Fruit fly (Drosophila melanogaster): Measurements from ENCODE around the gene CG2202.

DNA sequence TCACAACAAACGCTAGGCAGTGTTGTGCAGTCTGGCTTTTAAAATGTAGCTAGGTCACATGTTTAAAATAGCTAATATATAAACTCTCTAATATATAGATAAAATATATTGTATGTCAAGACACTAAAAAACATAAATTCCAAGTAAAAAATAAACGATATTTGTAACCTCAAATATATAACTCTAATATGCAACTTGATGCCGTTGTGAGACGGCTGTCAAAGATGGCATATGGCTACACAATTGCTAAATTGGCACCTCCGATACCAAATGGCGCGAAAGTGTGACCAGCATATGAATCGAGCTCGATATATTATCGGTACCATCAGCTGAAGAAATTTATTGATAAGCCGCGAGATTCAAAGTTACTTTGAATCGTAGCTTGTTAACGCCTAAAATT is 50.7 kb downstream of the CG2202 start, which contains the start of gene CG1582:
- TF ChIP-seq psq (optimal IDR thresholded peaks at IDR 0.05), result no peak
- TF ChIP-seq ttk (optimal IDR thresholded peaks at IDR 0.05), result no peak
- TF ChIP-seq Myc (optimal IDR thresholded peaks at IDR 0.05), result no peak
- TF ChIP-seq h (optimal IDR thresholded peaks at IDR 0.05), result no peak

All from Kc167 (cell line).